Fruit fly (Drosophila melanogaster) whole organism, embryonic: ENCODE data around the gene CG33966.

Source experiments
- CG12744 ChIP-seq: fragments of 200-800 bp; sonication (Bioruptor generic); optimal IDR thresholded peaks from 2 replicates; lab custom pipeline; 2016; ENCODE audit warnings: missing biosample characterization, missing genetic modification characterization
- CG18764 ChIP-seq: fragments of 200-800 bp; sonication (Bioruptor generic); optimal IDR thresholded peaks from 3 replicates; lab custom pipeline; 2016; ENCODE audit warnings: missing biosample characterization, missing genetic modification characterization
- CG3838 ChIP-seq: fragments of 200-800 bp; sonication (Bioruptor generic); optimal IDR thresholded peaks from 3 replicates; lab custom pipeline; 2016; ENCODE audit warnings: missing biosample characterization, missing genetic modification characterization
- CG6654 ChIP-seq: fragments of 200-800 bp; sonication (Bioruptor generic); optimal IDR thresholded peaks from 2 replicates; lab custom pipeline; 2017; ENCODE audit warnings: missing biosample characterization, mild to moderate bottlenecking, missing genetic modification characterization
- Fer2 ChIP-seq: fragments of 200-800 bp; sonication (Bioruptor generic); optimal IDR thresholded peaks from 2 replicates; lab custom pipeline; 2018; ENCODE audit warnings: missing biosample characterization, mild to moderate bottlenecking, missing genetic modification characterization, moderate library complexity
- Optix ChIP-seq: fragments of 200-800 bp; sonication (Bioruptor generic); IDR thresholded peaks from 3 replicates; pipeline ENCODE4 v1.3.6; 2022; ENCODE audit warnings: missing biosample characterization, missing genetic modification characterization
- Xbp1 ChIP-seq: fragments of 200-800 bp; sonication (Bioruptor generic); optimal IDR thresholded peaks from 3 replicates; lab custom pipeline; 2016; ENCODE audit warnings: missing biosample characterization, mild to moderate bottlenecking, missing genetic modification characterization
- cato ChIP-seq: fragments of 200-800 bp; sonication (Bioruptor generic); optimal IDR thresholded peaks from 2 replicates; lab custom pipeline; 2016; ENCODE audit warnings: missing biosample characterization, missing genetic modification characterization, borderline replicate concordance
- chinmo ChIP-seq: fragments of 200-800 bp; sonication (Bioruptor generic); IDR thresholded peaks from 4 replicates; pipeline ENCODE4 v1.3.6; 2022; ENCODE audit warnings: missing biosample characterization, missing genetic modification characterization; ENCODE audit not compliant: partially characterized antibody
- dpn ChIP-seq, 2 experiments: fragments of 200-800 bp; sonication (Bioruptor generic); optimal IDR thresholded peaks; 3 replicates each; lab custom pipeline; 2016; ENCODE audit warnings: missing biosample characterization in 2 of 2, missing genetic modification characterization in 2 of 2
- lola ChIP-seq, 3 experiments: fragments of >200 bp in 2 of 3; fragments of 200-800 bp in 1 of 3; sonication (Bioruptor generic) in 1 of 3; optimal IDR thresholded peaks; 2 replicates each; lab custom pipeline; 2017 to 2019; ENCODE audit warnings: missing biosample characterization in 3 of 3, missing genetic modification characterization in 3 of 3, mild to moderate bottlenecking in 1 of 3, moderate library complexity in 1 of 3
- otp ChIP-seq: fragments of 200-800 bp; sonication (Bioruptor generic); IDR thresholded peaks from 3 replicates; pipeline ENCODE4, ENCODE4 v1.3.6; 2022; ENCODE audit warnings: missing biosample characterization, missing genetic modification characterization
- pan ChIP-seq, 4 experiments: fragments of >200 bp in 3 of 4; fragments of 200-800 bp in 1 of 4; sonication (Bioruptor generic) in 1 of 4; optimal IDR thresholded peaks in 3 of 4; IDR thresholded peaks in 1 of 4; 2 replicates each; pipeline versions ENCODE4 v1.3.6 to Lab custom; 2017 to 2022; ENCODE audit warnings: missing biosample characterization in 2 of 4, missing genetic modification characterization in 2 of 4, mixed read lengths in 1 of 4

- TF ChIP-seq CG3838 (GFP tag; lab: Kevin White, UChicago) (no peak), CG12744 (no peak), pan (optimal IDR thresholded peaks at IDR 0.05; lab: Kevin White, UChicago) (no peak), pan (GFP tag; optimal IDR thresholded peaks at IDR 0.05 in 1 of 2, IDR thresholded peaks at IDR 0.05 in 1 of 2) (no peak), lola (GFP tag; optimal IDR thresholded peaks at IDR 0.05; lab: Kevin White, UChicago) (no peak), CG18764 (GFP tag; lab: Kevin White, UChicago) (no peak), chinmo (GFP tag; lab: Robert Waterston, UW) (no peak), CG6654 (GFP tag; lab: Kevin White, UChicago) (no peak), dpn (GFP tag; optimal IDR thresholded peaks at IDR 0.05; lab: Kevin White, UChicago) (no peak), Fer2 (tag; lab: Kevin White, UChicago) (no peak), cato (GFP tag; lab: Kevin White, UChicago) (no peak), otp (GFP tag; lab: Robert Waterston, UW) (no peak), Optix (GFP tag; lab: Robert Waterston, UW) (no peak), Xbp1 (GFP tag; lab: Kevin White, UChicago) (no peak)
These were observed 6.6 kb upstream of the CG33966 start, which contains the start of gene LysS for dm6 chr3L:1227303-1227797.
